Fruit fly (Drosophila melanogaster): Measurements from ENCODE around the gene Alg10.

Gene Alg10

DNA sequence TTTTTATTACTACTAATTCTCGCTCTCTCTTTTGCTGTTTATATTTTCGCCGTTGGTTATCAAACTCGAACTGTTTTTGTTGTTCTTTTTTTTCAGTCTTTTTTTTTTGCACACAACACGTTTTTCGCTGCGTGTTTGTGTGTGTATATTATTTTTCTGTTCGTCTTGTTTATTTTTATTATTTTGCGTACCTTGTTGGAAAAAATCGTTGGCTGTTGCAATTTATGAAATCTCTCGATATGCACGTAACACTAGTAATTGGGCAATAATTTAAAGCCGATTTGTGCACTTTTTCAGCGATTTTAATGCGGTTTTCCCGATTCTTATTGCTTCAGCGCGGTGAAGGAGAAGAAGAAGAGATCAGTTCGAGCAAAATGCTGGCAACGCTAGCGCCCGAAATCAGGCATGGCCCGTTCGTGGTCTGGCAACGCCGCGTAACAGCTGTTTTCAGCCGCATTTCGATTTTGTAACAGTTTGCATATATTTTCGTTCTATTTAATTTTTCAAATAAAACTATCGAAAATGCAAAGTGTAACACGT lies 44.3 kb upstream of the Alg10 start, which contains the start of the genes FoxK and mRpL2 (continued):
- TF ChIP-seq sima (GFP tag; optimal IDR thresholded peaks at IDR 0.05) (no peak), MESR4 (GFP tag; optimal IDR thresholded peaks at IDR 0.05) (peak; percentile 71), scrt (GFP tag; optimal IDR thresholded peaks at IDR 0.05) (no peak), fru (optimal IDR thresholded peaks at IDR 0.05) (no peak), CG34224 (GFP tag; IDR thresholded peaks at IDR 0.05; ENCODE audit: partially characterized antibody) (peak; percentile 51; the same call in 1 of the 3 replicates), ap (GFP tag; IDR thresholded peaks at IDR 0.05) (no peak), bsh (GFP tag; optimal IDR thresholded peaks at IDR 0.05) (peak in 1 of 2 experiments; percentile 94), CG4617 (GFP tag; optimal IDR thresholded peaks at IDR 0.05; ENCODE audit: borderline replicate concordance) (peak; percentile 81), Med (GFP tag) (peak; percentile 80), slou (GFP tag; optimal IDR thresholded peaks at IDR 0.05) (no peak), Atf3 (GFP tag; optimal IDR thresholded peaks at IDR 0.05) (no peak), CG15514 (GFP tag; optimal IDR thresholded peaks at IDR 0.05) (peak; percentile 69), sug (tag; optimal IDR thresholded peaks at IDR 0.05) (peak; percentile 0), hkb (optimal IDR thresholded peaks at IDR 0.05) (no peak), hkb (GFP tag; IDR thresholded peaks at IDR 0.05) (no peak), BEAF-32 (GFP tag; optimal IDR thresholded peaks at IDR 0.05) (peak; percentile 47), Dip2 (GFP tag; IDR thresholded peaks at IDR 0.05) (no peak), PHDP (tag; optimal IDR thresholded peaks at IDR 0.05) (no peak), Rfx (GFP tag; IDR thresholded peaks at IDR 0.05) (no peak), nau (GFP tag; optimal IDR thresholded peaks at IDR 0.05) (no peak), Max (GFP tag; optimal IDR thresholded peaks at IDR 0.05) (peak; percentile 82), Dll (GFP tag; IDR thresholded peaks at IDR 0.05; ENCODE audit: partially characterized antibody) (0 out of 4 replicates have a peak, but pooled peaks have one; percentile 40), Gug (GFP tag; IDR thresholded peaks at IDR 0.05) (no peak), so (GFP tag; IDR thresholded peaks at IDR 0.05) (no peak), ind (GFP tag; optimal IDR thresholded peaks at IDR 0.05) (no peak), CG17612 (GFP tag; IDR thresholded peaks at IDR 0.05) (no peak), yki (optimal IDR thresholded peaks at IDR 0.05) (no peak), CG11560 (tag; IDR thresholded peaks at IDR 0.05) (no peak), Fer3 (tag; optimal IDR thresholded peaks at IDR 0.05) (no peak), ham (GFP tag; IDR thresholded peaks at IDR 0.05) (no peak), CG2678 (tag; optimal IDR thresholded peaks at IDR 0.05) (no peak), Kr (GFP tag; optimal IDR thresholded peaks at IDR 0.05) (no peak), CG12659 (GFP tag; optimal IDR thresholded peaks at IDR 0.05) (peak; percentile 43), otp (GFP tag; IDR thresholded peaks at IDR 0.05) (no peak), Sry-β (GFP tag; optimal IDR thresholded peaks at IDR 0.05) (no peak), crp (GFP tag; optimal IDR thresholded peaks at IDR 0.05) (peak; percentile 70 to 97), CG8290 (GFP tag; optimal IDR thresholded peaks at IDR 0.05) (no peak), CG8290 (tag; optimal IDR thresholded peaks at IDR 0.05) (peak in 1 of 2 experiments; percentile 60), Abd-B (GFP tag; optimal IDR thresholded peaks at IDR 0.05) (no peak), Sox100B (GFP tag; optimal IDR thresholded peaks at IDR 0.05) (no peak), D19B (GFP tag; optimal IDR thresholded peaks at IDR 0.05) (no peak), CG18599 (GFP tag; optimal IDR thresholded peaks at IDR 0.05) (no peak), row (GFP tag; IDR thresholded peaks at IDR 0.05) (peak; percentile 20; the same call in 1 of the 3 replicates), odd (GFP tag; optimal IDR thresholded peaks at IDR 0.05) (no peak), sd (tag; optimal IDR thresholded peaks at IDR 0.05) (no peak), GATAe (GFP tag; conservative IDR thresholded peaks at IDR 0.05) (no peak), CG9876 (GFP tag; optimal IDR thresholded peaks at IDR 0.05) (no peak), Sin3A (optimal IDR thresholded peaks at IDR 0.05) (peak; percentile 72), HmgD (GFP tag; optimal IDR thresholded peaks at IDR 0.05) (peak; percentile 63), kah (GFP tag; optimal IDR thresholded peaks at IDR 0.05) (no peak), CG10565 (GFP tag; optimal IDR thresholded peaks at IDR 0.05) (no peak), ems (GFP tag; optimal IDR thresholded peaks at IDR 0.05) (no peak)

Measured in whole organism, embryonic.